Worm (Caenorhabditis elegans) whole organism, late embryonic: Measurements from ENCODE around the gene B0416.10.

Experiments used
- C08G9.2 ChIP-seq: sonication (generic microtip); optimal IDR thresholded peaks from 2 replicates; lab custom pipeline; 2016; ENCODE audit warnings: mild to moderate bottlenecking, missing genetic modification characterization, moderate library complexity, missing compliant biosample characterization
- F13H6.1 ChIP-seq: sonication (generic microtip); optimal IDR thresholded peaks from 2 replicates; lab custom pipeline; 2016; ENCODE audit warnings: missing genetic modification characterization, missing compliant biosample characterization
- K02D7.2 ChIP-seq: sonication (generic microtip); optimal IDR thresholded peaks from 2 replicates; lab custom pipeline; 2017; ENCODE audit warnings: mild to moderate bottlenecking, missing genetic modification characterization, missing compliant biosample characterization
- K09A11.1 ChIP-seq: sonication (generic microtip); optimal IDR thresholded peaks from 2 replicates; lab custom pipeline; 2017; ENCODE audit warnings: antibody characterized with exemption, mild to moderate bottlenecking, missing genetic modification characterization, missing compliant biosample characterization; ENCODE audit not compliant: insufficient read depth
- ama-1 ChIP-seq: fragments of 150-350 bp; optimal IDR thresholded peaks from 2 replicates; lab custom pipeline; 2014
- ceh-14 ChIP-seq: sonication (generic microtip); optimal IDR thresholded peaks from 2 replicates; lab custom pipeline; 2016; ENCODE audit warnings: missing genotype, missing genetic modification characterization, missing compliant biosample characterization
- ceh-18 ChIP-seq: sonication (generic microtip); optimal IDR thresholded peaks from 2 replicates; lab custom pipeline; 2016; ENCODE audit warnings: missing genetic modification characterization, missing compliant biosample characterization
- ceh-19 ChIP-seq: fragments of 200-800 bp; sonication (Bioruptor generic); optimal IDR thresholded peaks from 2 replicates; lab custom pipeline; 2018; ENCODE audit warnings: mild to moderate bottlenecking, missing genetic modification characterization, missing compliant biosample characterization
- ceh-22 ChIP-seq: sonication (generic microtip); optimal IDR thresholded peaks from 2 replicates; lab custom pipeline; 2017; ENCODE audit warnings: missing biosample characterization, missing genetic modification characterization
- ceh-30 ChIP-seq: fragments of 150-350 bp; optimal IDR thresholded peaks from 2 replicates; lab custom pipeline; 2014; ENCODE audit warnings: missing biosample characterization, missing genetic modification characterization
- ceh-31 ChIP-seq: sonication (generic microtip); optimal IDR thresholded peaks from 2 replicates; lab custom pipeline; 2016; ENCODE audit warnings: missing genetic modification characterization, missing compliant biosample characterization
- ceh-48 ChIP-seq: sonication (generic microtip); optimal IDR thresholded peaks from 2 replicates; lab custom pipeline; 2016; ENCODE audit warnings: missing genetic modification characterization, inconsistent platforms, missing compliant biosample characterization
- ceh-6 ChIP-seq: fragments of 200-800 bp; sonication (Bioruptor generic); optimal IDR thresholded peaks from 2 replicates; lab custom pipeline; 2018; ENCODE audit warnings: mild to moderate bottlenecking, missing genetic modification characterization, missing compliant biosample characterization
- ceh-9 ChIP-seq: sonication (generic microtip); optimal IDR thresholded peaks from 2 replicates; lab custom pipeline; 2016; ENCODE audit warnings: mild to moderate bottlenecking, missing genetic modification characterization, inconsistent platforms, missing compliant biosample characterization
- che-1 ChIP-seq: sonication (generic microtip); optimal IDR thresholded peaks from 2 replicates; lab custom pipeline; 2016; ENCODE audit warnings: mild to moderate bottlenecking, missing genetic modification characterization, missing compliant biosample characterization
- dve-1 ChIP-seq: sonication (generic microtip); optimal IDR thresholded peaks from 2 replicates; lab custom pipeline; 2017; ENCODE audit warnings: antibody characterized with exemption, mild to moderate bottlenecking, missing genetic modification characterization, missing compliant biosample characterization
- elt-2 ChIP-seq: sonication (generic microtip); optimal IDR thresholded peaks from 2 replicates; lab custom pipeline; 2016; ENCODE audit warnings: missing genetic modification reagents, missing genetic modification characterization, missing compliant biosample characterization
- ets-4 ChIP-seq: sonication (generic microtip); optimal IDR thresholded peaks from 2 replicates; lab custom pipeline; 2016; ENCODE audit warnings: missing genetic modification characterization, missing compliant biosample characterization
- fax-1 ChIP-seq: sonication (generic microtip); optimal IDR thresholded peaks from 2 replicates; lab custom pipeline; 2016; ENCODE audit warnings: missing genotype, missing genetic modification characterization, missing compliant biosample characterization
- fkh-10 ChIP-seq: fragments of 150-350 bp; optimal IDR thresholded peaks from 2 replicates; lab custom pipeline; 2014; ENCODE audit warnings: missing biosample characterization, missing genetic modification reagents, missing genetic modification characterization
- fkh-6 ChIP-seq: sonication (generic microtip); optimal IDR thresholded peaks from 2 replicates; lab custom pipeline; 2016; ENCODE audit warnings: missing genetic modification characterization, missing compliant biosample characterization
- gmeb-2 ChIP-seq: sonication (generic microtip); optimal IDR thresholded peaks from 2 replicates; lab custom pipeline; 2016; ENCODE audit warnings: missing genetic modification characterization, inconsistent platforms, missing compliant biosample characterization
- hlh-8 ChIP-seq: sonication (generic microtip); optimal IDR thresholded peaks from 2 replicates; lab custom pipeline; 2016; ENCODE audit warnings: missing genotype, missing genetic modification characterization, missing compliant biosample characterization
- lin-11 ChIP-seq: fragments of 200-800 bp; sonication (Bioruptor generic); optimal IDR thresholded peaks from 2 replicates; lab custom pipeline; 2018; ENCODE audit warnings: mild to moderate bottlenecking, missing genetic modification characterization, missing compliant biosample characterization
- madf-2 ChIP-seq: sonication (generic microtip); optimal IDR thresholded peaks from 2 replicates; lab custom pipeline; 2017; ENCODE audit warnings: missing genetic modification characterization, missing compliant biosample characterization
- mec-3 ChIP-seq: sonication (generic microtip); optimal IDR thresholded peaks from 2 replicates; lab custom pipeline; 2016; ENCODE audit warnings: borderline replicate concordance, missing genetic modification characterization, missing compliant biosample characterization
- nhr-11 ChIP-seq: fragments of 150-350 bp; optimal IDR thresholded peaks from 2 replicates; lab custom pipeline; 2014; ENCODE audit warnings: missing biosample characterization, missing genetic modification characterization
- npax-4 ChIP-seq: sonication (generic microtip); optimal IDR thresholded peaks from 2 replicates; lab custom pipeline; 2016; ENCODE audit warnings: missing genetic modification characterization, missing compliant biosample characterization
- odd-2 ChIP-seq: sonication (generic microtip); optimal IDR thresholded peaks from 2 replicates; lab custom pipeline; 2017; ENCODE audit warnings: antibody characterized with exemption, mild to moderate bottlenecking, missing genetic modification characterization, missing compliant biosample characterization
- pag-3 ChIP-seq: sonication (generic microtip); optimal IDR thresholded peaks from 2 replicates; lab custom pipeline; 2016; ENCODE audit warnings: missing compliant biosample characterization, missing genetic modification characterization, borderline replicate concordance
- pat-9 ChIP-seq: fragments of 200-800 bp; sonication (Bioruptor generic); optimal IDR thresholded peaks from 2 replicates; lab custom pipeline; 2018; ENCODE audit warnings: mild to moderate bottlenecking, missing genetic modification characterization, moderate library complexity, missing compliant biosample characterization
- pax-1 ChIP-seq: fragments of 150-350 bp; optimal IDR thresholded peaks from 2 replicates; lab custom pipeline; 2014; ENCODE audit warnings: missing biosample characterization, missing genetic modification characterization
- pha-2 ChIP-seq: sonication (generic microtip); optimal IDR thresholded peaks from 2 replicates; lab custom pipeline; 2017; ENCODE audit warnings: mild to moderate bottlenecking, missing genetic modification characterization, missing compliant biosample characterization
- pha-4 ChIP-seq: fragments of 150-350 bp; optimal IDR thresholded peaks from 2 replicates; lab custom pipeline; 2018; ENCODE audit warnings: missing biosample characterization, missing genetic modification reagents, missing genetic modification characterization
- pqm-1 ChIP-seq: sonication (generic microtip); optimal IDR thresholded peaks from 2 replicates; lab custom pipeline; 2016; ENCODE audit warnings: missing genetic modification characterization, missing compliant biosample characterization
- ref-2 ChIP-seq: sonication (generic microtip); optimal IDR thresholded peaks from 2 replicates; lab custom pipeline; 2016; ENCODE audit warnings: missing genetic modification characterization, missing compliant biosample characterization
- sdc-2 ChIP-seq: sonication (generic microtip); optimal IDR thresholded peaks from 2 replicates; lab custom pipeline; 2016; ENCODE audit warnings: missing genotype, missing genetic modification characterization, missing compliant biosample characterization
- sox-2 ChIP-seq: fragments of 200-800 bp; sonication (Bioruptor generic); IDR thresholded peaks from 2 replicates; pipeline ENCODE4 v1.3.6; 2022; ENCODE audit warnings: missing genetic modification reagents, missing genetic modification characterization, missing compliant biosample characterization
- sox-4 ChIP-seq: sonication (generic microtip); optimal IDR thresholded peaks from 2 replicates; lab custom pipeline; 2017; ENCODE audit warnings: mild to moderate bottlenecking, missing genetic modification characterization, inconsistent platforms, missing compliant biosample characterization
- syd-9 ChIP-seq: sonication (generic microtip); optimal IDR thresholded peaks from 2 replicates; lab custom pipeline; 2016; ENCODE audit warnings: mild to moderate bottlenecking, missing genetic modification characterization, moderate library complexity, missing compliant biosample characterization
- tbx-2 ChIP-seq: sonication (generic microtip); optimal IDR thresholded peaks from 2 replicates; lab custom pipeline; 2016; ENCODE audit warnings: missing genetic modification characterization, missing compliant biosample characterization
- tbx-7 ChIP-seq: sonication (generic microtip); optimal IDR thresholded peaks from 2 replicates; lab custom pipeline; 2016; ENCODE audit warnings: missing genotype, missing genetic modification characterization, missing compliant biosample characterization
- ttx-3 ChIP-seq: sonication (generic microtip); optimal IDR thresholded peaks from 2 replicates; lab custom pipeline; 2016; ENCODE audit warnings: missing genetic modification reagents, missing genetic modification characterization, missing compliant biosample characterization
- unc-3 ChIP-seq, 2 experiments: fragments of 200-800 bp in 1 of 2; sonication (Bioruptor generic) in 1 of 2; sonication (generic microtip) in 1 of 2; conservative IDR thresholded peaks in 1 of 2; optimal IDR thresholded peaks in 1 of 2; 2 replicates each; pipeline versions ENCODE4 v1.3.6 to Lab custom; 2016 to 2022; ENCODE audit warnings: missing compliant biosample characterization in 2 of 2, missing genetic modification characterization in 2 of 2, missing genetic modification reagents in 1 of 2
- unc-42 ChIP-seq: sonication (generic microtip); optimal IDR thresholded peaks from 2 replicates; lab custom pipeline; 2016; ENCODE audit warnings: missing genotype, missing genetic modification characterization, missing compliant biosample characterization
- unc-55 ChIP-seq: sonication (generic microtip); optimal IDR thresholded peaks from 2 replicates; lab custom pipeline; 2017; ENCODE audit warnings: missing biosample characterization, missing genetic modification reagents, missing genetic modification characterization
- unc-86 ChIP-seq: sonication (generic microtip); optimal IDR thresholded peaks from 2 replicates; lab custom pipeline; 2016; ENCODE audit warnings: missing genetic modification characterization, missing compliant biosample characterization
- zip-5 ChIP-seq: sonication (generic microtip); optimal IDR thresholded peaks from 2 replicates; lab custom pipeline; 2016; ENCODE audit warnings: missing genetic modification characterization, missing compliant biosample characterization
- ztf-16 ChIP-seq: sonication (generic microtip); optimal IDR thresholded peaks from 2 replicates; lab custom pipeline; 2017; ENCODE audit warnings: missing genetic modification characterization, missing compliant biosample characterization

Gene B0416.10

DNA sequence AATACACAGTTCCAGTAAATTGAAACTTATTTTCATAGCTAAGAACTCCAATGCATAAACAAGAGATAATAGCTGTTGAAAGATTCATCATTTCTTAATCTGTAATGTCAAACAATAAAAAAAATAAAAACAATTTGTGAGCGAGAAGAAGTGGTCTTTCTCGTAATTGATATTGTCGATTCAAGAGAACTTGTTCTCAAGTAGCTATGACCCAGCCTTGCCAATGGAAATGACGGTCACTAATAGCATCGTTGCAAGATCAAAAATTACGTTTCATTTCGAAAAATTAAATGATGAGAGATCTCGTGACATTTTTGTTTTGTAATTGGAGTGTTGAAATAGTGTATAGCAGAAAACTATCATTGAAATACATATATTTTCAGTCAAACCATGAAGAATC is 23.4 kb upstream of the B0416.10 start, which contains the start of gene B0416.7:
B0416.7 (minus strand) TSS at position 101 of the 400 bp plus-strand sequence.
- TF ChIP-seq odd-2 (tag; lab: Kevin White, UChicago) (no peak), ama-1 (lab: Kevin White, UChicago) (no peak), ref-2 (tag; lab: Kevin White, UChicago) (no peak), unc-3 (GFP tag; conservative IDR thresholded peaks at IDR 0.05; lab: Robert Waterston, UW) (no peak), unc-3 (tag; optimal IDR thresholded peaks at IDR 0.05; lab: Kevin White, UChicago) (no peak), tbx-7 (tag; lab: Kevin White, UChicago) (no peak), sox-2 (GFP tag; lab: Robert Waterston, UW) (no peak), ztf-16 (no peak), dve-1 (no peak), pha-2 (tag; lab: Kevin White, UChicago) (no peak), fax-1 (no peak), unc-42 (no peak), pax-1 (no peak), ceh-6 (GFP tag; lab: Kevin White, UChicago) (no peak), madf-2 (no peak), ceh-30 (tag; lab: Kevin White, UChicago) (no peak), ttx-3 (tag; lab: Kevin White, UChicago) (no peak), unc-86 (tag; lab: Kevin White, UChicago) (no peak), elt-2 (tag; lab: Kevin White, UChicago) (no peak)

- no peak for TF ChIP-seq tbx-7 (tag; lab: Kevin White, UChicago)
- TF ChIP-seq ceh-19 (GFP tag; lab: Kevin White, UChicago) = peak; percentile 80
- TF ChIP-seq C08G9.2 (tag; lab: Kevin White, UChicago) = no peak
- TF ChIP-seq pha-4 = no peak
- no peak for TF ChIP-seq pqm-1 (tag; lab: Kevin White, UChicago)
- TF ChIP-seq sdc-2 = no peak
- TF ChIP-seq ama-1 (lab: Kevin White, UChicago) = no peak
- peak; percentile 43 for TF ChIP-seq madf-2
- TF ChIP-seq syd-9 (tag; lab: Kevin White, UChicago) = peak; percentile 31
- TF ChIP-seq ceh-6 (GFP tag; lab: Kevin White, UChicago) = peak; percentile 51
- TF ChIP-seq unc-42 = peak; percentile 23
- no peak for TF ChIP-seq ceh-30 (tag; lab: Kevin White, UChicago)
- TF ChIP-seq K02D7.2 = no peak
- TF ChIP-seq sox-4 = peak; percentile 70
- peak; percentile 46 for TF ChIP-seq lin-11 (tag; lab: Kevin White, UChicago)
- TF ChIP-seq ceh-9 (tag; lab: Kevin White, UChicago) = no peak
- peak; percentile 20 for TF ChIP-seq ets-4 (tag; lab: Kevin White, UChicago)
- peak; percentile 37 for TF ChIP-seq F13H6.1 (tag; lab: Kevin White, UChicago)
- TF ChIP-seq pat-9 (tag; lab: Kevin White, UChicago) = peak; percentile 56
- TF ChIP-seq fkh-6 (tag; lab: Kevin White, UChicago) = peak; percentile 29
- no peak for TF ChIP-seq sox-2 (GFP tag; lab: Robert Waterston, UW)
- peak; percentile 61 for TF ChIP-seq zip-5
- TF ChIP-seq mec-3 (tag; lab: Kevin White, UChicago) = no peak
- TF ChIP-seq ceh-48 (tag; lab: Kevin White, UChicago) = no peak
- peak; percentile 55 for TF ChIP-seq pha-2 (tag; lab: Kevin White, UChicago)
- no peak for TF ChIP-seq ceh-22 (tag; lab: Kevin White, UChicago)
- TF ChIP-seq odd-2 (tag; lab: Kevin White, UChicago) = peak; percentile 58
- TF ChIP-seq tbx-2 (tag; lab: Kevin White, UChicago) = peak; percentile 76
- TF ChIP-seq che-1 (tag; lab: Kevin White, UChicago) = peak; percentile 63
- TF ChIP-seq gmeb-2 (tag; lab: Kevin White, UChicago) = peak; percentile 44
- no peak for TF ChIP-seq pag-3 (tag; lab: Kevin White, UChicago)
- TF ChIP-seq ref-2 (tag; lab: Kevin White, UChicago) = peak; percentile 44
- peak; percentile 60 for TF ChIP-seq unc-86 (tag; lab: Kevin White, UChicago)
- TF ChIP-seq ceh-31 = peak; percentile 57
- no peak for TF ChIP-seq fkh-10
- TF ChIP-seq nhr-11 (tag; lab: Kevin White, UChicago) = no peak
- TF ChIP-seq hlh-8 = peak; percentile 57
- TF ChIP-seq fax-1 = peak; percentile 76
- no peak for TF ChIP-seq ceh-18 (tag; lab: Kevin White, UChicago)
- no peak for TF ChIP-seq unc-55
- peak; percentile 39 for TF ChIP-seq npax-4 (tag; lab: Kevin White, UChicago)
- peak; percentile 63 for TF ChIP-seq ceh-14
- TF ChIP-seq K09A11.1 (tag; lab: Kevin White, UChicago) = peak; percentile 88
- no peak for TF ChIP-seq unc-3 (GFP tag; conservative IDR thresholded peaks at IDR 0.05; lab: Robert Waterston, UW)
- TF ChIP-seq unc-3 (tag; optimal IDR thresholded peaks at IDR 0.05; lab: Kevin White, UChicago) = peak; percentile 42
- peak; percentile 71 for TF ChIP-seq ttx-3 (tag; lab: Kevin White, UChicago)
Measured at ce11 chrX:9296591-9296990, 22.1 kb upstream of the B0416.10 start, which contains the start of gene gly-13. Gene gly-13, minus strand, starts transcription at chrX:9296622.
